Fruit fly (Drosophila melanogaster): ENCODE results near the gene CG42831.

The CG42831 gene

dm6 chr3L:10856534-10857030, 42.0 kb downstream of the CG42831 start (continued):
- TF ChIP-seq CG3163 (GFP tag; optimal IDR thresholded peaks at IDR 0.05): peak; percentile 69
- no peak for TF ChIP-seq bsh (GFP tag; optimal IDR thresholded peaks at IDR 0.05)
- peak; percentile 15 for TF ChIP-seq CG15514 (GFP tag; optimal IDR thresholded peaks at IDR 0.05)
- TF ChIP-seq CG42726 (GFP tag; IDR thresholded peaks at IDR 0.05; ENCODE audit: partially characterized antibody): peak; percentile 65
- no peak for TF ChIP-seq ken (GFP tag; IDR thresholded peaks at IDR 0.05)
- peak; percentile 56 for TF ChIP-seq CG1603 (tag; optimal IDR thresholded peaks at IDR 0.05)
- no peak for TF ChIP-seq Ada2b (GFP tag; IDR thresholded peaks at IDR 0.05)
- TF ChIP-seq CG3407 (GFP tag; optimal IDR thresholded peaks at IDR 0.05): peak; percentile 28
- TF ChIP-seq CG7745 (tag; optimal IDR thresholded peaks at IDR 0.05): peak; percentile 81
- TF ChIP-seq YL-1 (GFP tag; optimal IDR thresholded peaks at IDR 0.05): peak; percentile 24
- TF ChIP-seq Rfx (GFP tag; IDR thresholded peaks at IDR 0.05): 0 out of 2 replicates have a peak, but pooled peaks have one; percentile 17
- no peak for TF ChIP-seq dysf (GFP tag; IDR thresholded peaks at IDR 0.05)
- TF ChIP-seq Stat92E (GFP tag; optimal IDR thresholded peaks at IDR 0.05): peak in 1 of 3 experiments; percentile 55
- peak; percentile 91 for TF ChIP-seq crol (GFP tag; IDR thresholded peaks at IDR 0.05)
- TF ChIP-seq usp (GFP tag; optimal IDR thresholded peaks at IDR 0.05): no peak
- peak; percentile 80 for TF ChIP-seq nerfin-1 (tag; optimal IDR thresholded peaks at IDR 0.05)
- TF ChIP-seq Deaf1 (tag; optimal IDR thresholded peaks at IDR 0.05): peak; percentile 100
- TF ChIP-seq NC2α (GFP tag; optimal IDR thresholded peaks at IDR 0.05): peak; percentile 59
- TF ChIP-seq CG8359 (GFP tag; optimal IDR thresholded peaks at IDR 0.05; ENCODE audit: borderline replicate concordance): no peak
- peak; percentile 57; the same call in 1 of the 3 replicates for TF ChIP-seq knrl (GFP tag; IDR thresholded peaks at IDR 0.05; ENCODE audit: partially characterized antibody)
- no peak for TF ChIP-seq CG7271 (tag; optimal IDR thresholded peaks at IDR 0.05)
- peak; percentile 42 for TF ChIP-seq lab (GFP tag; optimal IDR thresholded peaks at IDR 0.05)
- TF ChIP-seq sens-2 (GFP tag; IDR thresholded peaks at IDR 0.05): no peak
- TF ChIP-seq CG1233 (GFP tag; optimal IDR thresholded peaks at IDR 0.05): peak; percentile 36
- TF ChIP-seq z (GFP tag; IDR thresholded peaks at IDR 0.05): peak; percentile 96
- peak; percentile 22; the same call in 1 of the 2 replicates for TF ChIP-seq bowl (GFP tag; IDR thresholded peaks at IDR 0.05)
- peak; percentile 22; the same call in 1 of the 4 replicates for TF ChIP-seq Dll (GFP tag; IDR thresholded peaks at IDR 0.05; ENCODE audit: partially characterized antibody)
- TF ChIP-seq pan (optimal IDR thresholded peaks at IDR 0.05): no peak
- peak in 1 of 2 experiments; percentile 34 for TF ChIP-seq pan (GFP tag; optimal IDR thresholded peaks at IDR 0.05 in 1 of 2, IDR thresholded peaks at IDR 0.05 in 1 of 2)
- TF ChIP-seq CG4707 (GFP tag; optimal IDR thresholded peaks at IDR 0.05): peak; percentile 13
- no peak for TF ChIP-seq cato (GFP tag; optimal IDR thresholded peaks at IDR 0.05; ENCODE audit: borderline replicate concordance)
- peak; percentile 81 for TF ChIP-seq her (GFP tag; optimal IDR thresholded peaks at IDR 0.05)
- TF ChIP-seq CG12744 (GFP tag; optimal IDR thresholded peaks at IDR 0.05): peak; percentile 41
- TF ChIP-seq CG9727 (GFP tag; optimal IDR thresholded peaks at IDR 0.05): peak; percentile 21
- 0 out of 2 replicates have a peak, but pooled peaks have one; percentile 9 for TF ChIP-seq NFAT (GFP tag; IDR thresholded peaks at IDR 0.05)
- TF ChIP-seq CG11504 (tag; optimal IDR thresholded peaks at IDR 0.05): peak; percentile 75
- peak; percentile 39 for TF ChIP-seq stwl (tag; optimal IDR thresholded peaks at IDR 0.05)
- TF ChIP-seq CG15601 (tag; optimal IDR thresholded peaks at IDR 0.05): peak; percentile 35
- TF ChIP-seq CG14710 (tag; optimal IDR thresholded peaks at IDR 0.05): peak; percentile 42
- TF ChIP-seq CG6683 (GFP tag; optimal IDR thresholded peaks at IDR 0.05): peak; percentile 27
- TF ChIP-seq CG4328 (GFP tag; optimal IDR thresholded peaks at IDR 0.05): no peak
- TF ChIP-seq ftz-f1 (GFP tag; optimal IDR thresholded peaks at IDR 0.05): peak; percentile 68
- peak; percentile 66 for TF ChIP-seq twi (tag; optimal IDR thresholded peaks at IDR 0.05)
- no peak for TF ChIP-seq ash1 (GFP tag; optimal IDR thresholded peaks at IDR 0.05)
- TF ChIP-seq CG18599 (GFP tag; optimal IDR thresholded peaks at IDR 0.05): peak; percentile 70
- TF ChIP-seq CoRest (tag; optimal IDR thresholded peaks at IDR 0.05): peak; percentile 62
- peak; percentile 9 for TF ChIP-seq jing (GFP tag; optimal IDR thresholded peaks at IDR 0.05)
- 0 out of 2 replicates have a peak, but pooled peaks have one; percentile 19 for TF ChIP-seq CG1024 (GFP tag; IDR thresholded peaks at IDR 0.05)

Measured in whole organism, embryonic.